Fruit fly (Drosophila melanogaster) whole organism, adult: ENCODE results near the gene CG17267.

Source experiments
- CG11617 ChIP-seq: fragments of 200-800 bp; sonication (Bioruptor generic); optimal IDR thresholded peaks from 2 replicates; lab custom pipeline; 2017; ENCODE audit warnings: mild to moderate bottlenecking, missing biosample characterization, missing genetic modification reagents, missing genetic modification characterization
- CG14711 ChIP-seq: fragments of 200-800 bp; sonication (Bioruptor generic); optimal IDR thresholded peaks from 2 replicates; lab custom pipeline; 2018; ENCODE audit warnings: missing biosample characterization, mild to moderate bottlenecking, missing genetic modification characterization, moderate library complexity
- CG33017 ChIP-seq: fragments of 200-800 bp; sonication (Bioruptor generic); optimal IDR thresholded peaks from 2 replicates; lab custom pipeline; 2018; ENCODE audit warnings: missing biosample characterization, mild to moderate bottlenecking, missing genetic modification characterization, moderate library complexity
- Clk ChIP-seq: fragments of 200-800 bp; sonication (Bioruptor generic); optimal IDR thresholded peaks from 2 replicates; lab custom pipeline; 2017; ENCODE audit warnings: missing biosample characterization, missing genetic modification characterization
- Hr96 ChIP-seq: fragments of 200-800 bp; sonication (Bioruptor generic); optimal IDR thresholded peaks from 2 replicates; lab custom pipeline; 2016; ENCODE audit warnings: missing biosample characterization, missing genetic modification characterization
- cic ChIP-seq: fragments of 200-800 bp; sonication (Bioruptor generic); optimal IDR thresholded peaks from 2 replicates; lab custom pipeline; 2017; ENCODE audit warnings: missing biosample characterization, mild to moderate bottlenecking, missing genetic modification characterization, moderate library complexity

DNA sequence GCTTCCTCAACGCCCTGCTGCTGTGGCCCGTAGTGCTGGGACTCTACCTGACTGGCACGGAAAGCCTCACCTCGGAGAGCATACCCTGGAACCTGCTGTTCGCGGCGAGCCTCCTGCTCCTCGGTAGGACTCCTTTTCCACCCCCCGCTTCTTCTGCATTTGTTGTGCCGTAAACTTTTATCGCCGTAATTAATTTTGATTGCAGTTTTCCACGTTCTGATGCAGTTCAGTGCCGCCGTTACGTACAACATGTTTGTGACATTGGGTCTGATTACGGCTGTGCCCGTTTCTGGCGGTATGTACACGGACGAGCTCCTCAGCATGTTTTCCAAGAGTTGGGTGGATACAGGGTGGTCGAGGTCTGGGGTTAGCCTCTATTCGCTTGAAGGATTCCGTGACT is 10.6 kb upstream of the CG17267 start:
- TF ChIP-seq Hr96 (no peak), CG11617 (GFP tag; lab: Kevin White, UChicago) (no peak), Clk (GFP tag; lab: Kevin White, UChicago) (no peak), CG33017 (tag; lab: Kevin White, UChicago) (no peak), cic (GFP tag; lab: Kevin White, UChicago) (no peak), CG14711 (no peak)
